Worm (Caenorhabditis elegans) whole organism, L4 larva: ENCODE results near the gene srg-24.

Experiments used
- F37D6.2 ChIP-seq: sonication (generic microtip); optimal IDR thresholded peaks from 2 replicates; lab custom pipeline; 2016; ENCODE audit warnings: mild to moderate bottlenecking, missing genetic modification characterization, missing compliant biosample characterization
- F44E2.7 ChIP-seq: fragments of 200-800 bp; sonication (Bioruptor generic); IDR thresholded peaks from 2 replicates; pipeline ENCODE4 v2.1.2; 2022; ENCODE audit warnings: missing genetic modification characterization, missing compliant biosample characterization
- F49E8.2 ChIP-seq: sonication (generic microtip); optimal IDR thresholded peaks from 2 replicates; lab custom pipeline; 2016; ENCODE audit warnings: missing compliant biosample characterization, mild to moderate bottlenecking, missing genetic modification characterization, borderline replicate concordance
- Y5F2A.4 ChIP-seq: fragments of 200-800 bp; sonication (Bioruptor generic); optimal IDR thresholded peaks from 2 replicates; lab custom pipeline; 2018; ENCODE audit warnings: mild to moderate bottlenecking, missing genetic modification characterization, missing compliant biosample characterization
- arid-1 ChIP-seq: fragments of 200-800 bp; sonication (Bioruptor generic); conservative IDR thresholded peaks from 2 replicates; pipeline ENCODE4 v1.3.6; 2022; ENCODE audit warnings: missing genetic modification reagents, missing genetic modification characterization, missing compliant biosample characterization
- ceh-20 ChIP-seq: fragments of 200-800 bp; sonication (Bioruptor generic); IDR thresholded peaks from 2 replicates; pipeline ENCODE4 v1.3.6; 2022; ENCODE audit warnings: missing genetic modification reagents, missing genetic modification characterization, missing compliant biosample characterization
- ceh-62 ChIP-seq: sonication (generic microtip); optimal IDR thresholded peaks from 2 replicates; lab custom pipeline; 2017; ENCODE audit warnings: missing biosample characterization, missing genetic modification characterization
- ceh-82 ChIP-seq: sonication (generic microtip); optimal IDR thresholded peaks from 2 replicates; lab custom pipeline; 2017; ENCODE audit warnings: missing biosample characterization, missing genetic modification characterization
- cey-2 ChIP-seq: sonication (generic microtip); optimal IDR thresholded peaks from 3 replicates; lab custom pipeline; 2017; ENCODE audit warnings: missing genetic modification characterization, mild to moderate bottlenecking, missing compliant biosample characterization, antibody characterized with exemption, borderline replicate concordance; ENCODE audit not compliant: insufficient read depth
- daf-19 ChIP-seq: fragments of 200-800 bp; sonication (Bioruptor generic); conservative IDR thresholded peaks from 2 replicates; pipeline ENCODE4 v1.3.6; 2022; ENCODE audit warnings: missing genetic modification characterization, missing compliant biosample characterization
- daf-8 ChIP-seq: fragments of 200-800 bp; sonication (Bioruptor generic); IDR thresholded peaks from 2 replicates; pipeline ENCODE4 v1.3.6; 2022; ENCODE audit warnings: missing genetic modification characterization, missing compliant biosample characterization
- dmd-6 ChIP-seq: fragments of 200-800 bp; sonication (Bioruptor generic); IDR thresholded peaks from 2 replicates; pipeline ENCODE4 v1.3.6; 2022; ENCODE audit warnings: missing genetic modification reagents, missing genetic modification characterization, missing compliant biosample characterization
- dpl-1 ChIP-seq: fragments of 150-350 bp; optimal IDR thresholded peaks from 2 replicates; lab custom pipeline; 2014; ENCODE audit warnings: missing biosample characterization, missing genetic modification reagents, missing genetic modification characterization
- egl-43 ChIP-seq: fragments of 200-800 bp; sonication (Bioruptor generic); IDR thresholded peaks from 2 replicates; pipeline ENCODE4 v1.3.6; 2022; ENCODE audit warnings: missing genetic modification reagents, missing genetic modification characterization, missing compliant biosample characterization
- hif-1 ChIP-seq, 2 experiments: sonication (generic microtip); optimal IDR thresholded peaks; 2 replicates each; lab custom pipeline; 2016 to 2017; ENCODE audit warnings: missing compliant biosample characterization in 2 of 2, missing genetic modification characterization in 2 of 2, missing genetic modification reagents in 2 of 2, missing genotype in 2 of 2, mild to moderate bottlenecking in 1 of 2
- hlh-11 ChIP-seq: fragments of 200-800 bp; sonication (Bioruptor generic); optimal IDR thresholded peaks from 2 replicates; lab custom pipeline; 2018; ENCODE audit warnings: mild to moderate bottlenecking, missing genetic modification characterization, missing compliant biosample characterization
- hlh-30 ChIP-seq: sonication (generic microtip); optimal IDR thresholded peaks from 2 replicates; lab custom pipeline; 2017; ENCODE audit warnings: antibody characterized with exemption, mild to moderate bottlenecking, missing genetic modification characterization, missing compliant biosample characterization; ENCODE audit not compliant: insufficient read depth
- jun-1 ChIP-seq: fragments of 150-350 bp; optimal IDR thresholded peaks from 2 replicates; lab custom pipeline; 2014; ENCODE audit warnings: missing biosample characterization, missing genetic modification reagents, missing genetic modification characterization
- lin-13 ChIP-seq: fragments of 150-350 bp; optimal IDR thresholded peaks from 2 replicates; lab custom pipeline; 2014; ENCODE audit warnings: missing biosample characterization, missing genetic modification reagents, missing genetic modification characterization
- lin-38 ChIP-seq: fragments of 200-800 bp; sonication (Bioruptor generic); IDR thresholded peaks from 2 replicates; pipeline ENCODE4 v1.3.6; 2022; ENCODE audit warnings: missing genetic modification reagents, missing genetic modification characterization, missing compliant biosample characterization
- lin-39 ChIP-seq: fragments of 150-350 bp; optimal IDR thresholded peaks from 2 replicates; lab custom pipeline; 2014; ENCODE audit warnings: missing biosample characterization, missing genetic modification reagents, missing genetic modification characterization
- lir-3 ChIP-seq: sonication (generic microtip); optimal IDR thresholded peaks from 2 replicates; lab custom pipeline; 2016; ENCODE audit warnings: mild to moderate bottlenecking, missing genetic modification characterization, missing compliant biosample characterization
- lsy-2 ChIP-seq, 2 experiments: fragments of 150-350 bp in 1 of 2; sonication (generic microtip) in 1 of 2; optimal IDR thresholded peaks; 2 replicates each; lab custom pipeline; 2014 to 2017; ENCODE audit warnings: missing biosample characterization in 2 of 2, missing genetic modification characterization in 2 of 2
- madf-9 ChIP-seq: fragments of 200-800 bp; sonication (Bioruptor generic); conservative IDR thresholded peaks from 2 replicates; pipeline ENCODE4 v1.3.6; 2022; ENCODE audit warnings: missing genetic modification reagents, missing genetic modification characterization, missing compliant biosample characterization
- mdl-1 ChIP-seq, 2 experiments: fragments of 150-350 bp in 1 of 2; sonication (generic microtip) in 1 of 2; optimal IDR thresholded peaks; 2 replicates each; lab custom pipeline; 2014 to 2017; ENCODE audit warnings: missing biosample characterization in 2 of 2, missing genetic modification characterization in 2 of 2
- mdt-29 ChIP-seq: fragments of 200-800 bp; sonication (Bioruptor generic); IDR thresholded peaks from 2 replicates; pipeline ENCODE4 v1.3.6; 2022; ENCODE audit warnings: missing genetic modification reagents, missing genetic modification characterization, missing compliant biosample characterization
- mes-2 ChIP-seq: sonication (generic microtip); optimal IDR thresholded peaks from 2 replicates; lab custom pipeline; 2016; ENCODE audit warnings: missing genotype, mild to moderate bottlenecking, missing genetic modification characterization, missing compliant biosample characterization; ENCODE audit not compliant: poor library complexity, severe bottlenecking
- mxl-2 ChIP-seq: fragments of 200-800 bp; sonication (Bioruptor generic); conservative IDR thresholded peaks from 2 replicates; pipeline ENCODE4 v1.3.6; 2022; ENCODE audit warnings: missing genetic modification reagents, missing genetic modification characterization, missing compliant biosample characterization
- mxl-3 ChIP-seq: fragments of 200-800 bp; sonication (Bioruptor generic); optimal IDR thresholded peaks from 2 replicates; lab custom pipeline; 2018; ENCODE audit warnings: mild to moderate bottlenecking, missing genetic modification characterization, missing compliant biosample characterization
- nhr-102 ChIP-seq: sonication (generic microtip); optimal IDR thresholded peaks from 2 replicates; lab custom pipeline; 2016; ENCODE audit warnings: mild to moderate bottlenecking, missing genetic modification characterization, moderate library complexity, missing compliant biosample characterization
- nhr-111 ChIP-seq: fragments of 200-800 bp; sonication (Bioruptor generic); optimal IDR thresholded peaks from 2 replicates; lab custom pipeline; 2018; ENCODE audit warnings: mild to moderate bottlenecking, missing genetic modification characterization, missing compliant biosample characterization
- nhr-25 ChIP-seq: sonication (generic microtip); optimal IDR thresholded peaks from 2 replicates; lab custom pipeline; 2017; ENCODE audit warnings: missing genetic modification characterization, mild to moderate bottlenecking, missing compliant biosample characterization, antibody characterized with exemption, moderate library complexity, borderline replicate concordance; ENCODE audit not compliant: insufficient read depth
- nhr-6 ChIP-seq: fragments of 150-350 bp; optimal IDR thresholded peaks from 2 replicates; lab custom pipeline; 2014; ENCODE audit warnings: missing biosample characterization, missing genetic modification characterization
- rbr-2 ChIP-seq: sonication (generic microtip); optimal IDR thresholded peaks from 2 replicates; lab custom pipeline; 2016; ENCODE audit warnings: missing genotype, missing genetic modification characterization, missing compliant biosample characterization
- saeg-2 ChIP-seq: fragments of 200-800 bp; sonication (Bioruptor generic); IDR thresholded peaks from 2 replicates; pipeline ENCODE4 v1.3.6; 2022; ENCODE audit warnings: missing genetic modification reagents, missing genetic modification characterization, missing compliant biosample characterization
- sdz-12 ChIP-seq: fragments of 200-800 bp; sonication (Bioruptor generic); optimal IDR thresholded peaks from 2 replicates; lab custom pipeline; 2018; ENCODE audit warnings: mild to moderate bottlenecking, missing genetic modification characterization, missing compliant biosample characterization
- set-16 ChIP-seq: fragments of 200-800 bp; sonication (Bioruptor generic); IDR thresholded peaks from 2 replicates; pipeline ENCODE4 v1.3.6; 2022; ENCODE audit warnings: missing genetic modification reagents, missing genetic modification characterization, missing compliant biosample characterization
- snpc-4 ChIP-seq: fragments of 150-350 bp; optimal IDR thresholded peaks from 2 replicates; lab custom pipeline; 2014; ENCODE audit warnings: missing biosample characterization, missing genetic modification characterization
- spr-1 ChIP-seq: sonication (generic microtip); optimal IDR thresholded peaks from 2 replicates; lab custom pipeline; 2016; ENCODE audit warnings: mild to moderate bottlenecking, missing genetic modification characterization, missing compliant biosample characterization
- tra-1 ChIP-seq: fragments of 200-800 bp; sonication (Bioruptor generic); IDR thresholded peaks from 2 replicates; pipeline ENCODE4 v1.3.6; 2022; ENCODE audit warnings: missing genetic modification reagents, missing genetic modification characterization, missing compliant biosample characterization
- ztf-11 ChIP-seq: fragments of 150-350 bp; optimal IDR thresholded peaks from 2 replicates; lab custom pipeline; 2014; ENCODE audit warnings: missing biosample characterization, missing genetic modification characterization
- ztf-7 ChIP-seq: fragments of 150-350 bp; optimal IDR thresholded peaks from 2 replicates; lab custom pipeline; 2014; ENCODE audit warnings: missing biosample characterization, missing genetic modification characterization

Gene srg-24

ce11 chrII:3062222-3062621 is 38.2 kb downstream of the srg-24 start (continued):
- TF ChIP-seq jun-1 (tag; lab: Kevin White, UChicago) (no peak), mes-2 (tag; lab: Kevin White, UChicago) (peak; percentile 69), snpc-4 (no peak), mdt-29 (GFP tag; lab: Robert Waterston, UW) (peak; percentile 65; the same call in 1 of the 2 replicates), lin-38 (GFP tag; lab: Robert Waterston, UW) (peak; percentile 78), madf-9 (peak; percentile 79), arid-1 (GFP tag; lab: Robert Waterston, UW) (peak; percentile 65), dpl-1 (GFP tag; lab: Kevin White, UChicago) (no peak), spr-1 (tag; lab: Kevin White, UChicago) (no peak), lsy-2 (tag; optimal IDR thresholded peaks at IDR 0.05; lab: Kevin White, UChicago) (peak in 1 of 2 experiments; percentile 56), mxl-2 (GFP tag; lab: Robert Waterston, UW) (no peak), lin-39 (tag; lab: Kevin White, UChicago) (no peak), ztf-11 (tag; lab: Kevin White, UChicago) (no peak), F37D6.2 (no peak), lir-3 (tag; lab: Kevin White, UChicago) (peak; percentile 19), mxl-3 (GFP tag; lab: Kevin White, UChicago) (no peak), nhr-111 (GFP tag; lab: Kevin White, UChicago) (no peak), daf-19 (GFP tag; lab: Robert Waterston, UW) (no peak), nhr-6 (tag; lab: Kevin White, UChicago) (no peak)
- TF ChIP-seq, all 104 proteins: peak for 48

ce11 chrII:3061605-3062004 is 38.8 kb downstream of the srg-24 start:
- TF ChIP-seq saeg-2 (GFP tag; lab: Robert Waterston, UW) (no peak), set-16 (GFP tag; lab: Robert Waterston, UW) (peak; percentile 83), sdz-12 (GFP tag; lab: Kevin White, UChicago) (peak; percentile 19), daf-8 (GFP tag; lab: Robert Waterston, UW) (no peak), Y5F2A.4 (GFP tag; lab: Kevin White, UChicago) (no peak)

ce11 chrII:3060782-3061181 is 39.7 kb downstream of the srg-24 start, which contains the start of gene Y25C1A.6:
Gene Y25C1A.6 (plus strand): TSS chrII:3061082.
- TF ChIP-seq F44E2.7 (no peak), tra-1 (no peak), hlh-30 (tag; lab: Kevin White, UChicago) (no peak)

ce11 chrII:3056266-3056872 is 44.1 kb downstream of the srg-24 start, which contains the start of gene lin-8:
Gene lin-8 (plus strand): TSS chrII:3056822.
- TF ChIP-seq ceh-82 (tag; lab: Kevin White, UChicago): no peak
- peak; percentile 59 for TF ChIP-seq F49E8.2 (tag; lab: Kevin White, UChicago)
- no peak for TF ChIP-seq ceh-20
- TF ChIP-seq ceh-62: no peak
- TF ChIP-seq, all 104 proteins: peak for 1

- TF ChIP-seq nhr-25 (tag; lab: Kevin White, UChicago) (no peak), dmd-6 (peak; percentile 12; the same call in 1 of the 2 replicates), rbr-2 (peak; percentile 49), hlh-11 (tag; lab: Kevin White, UChicago) (peak; percentile 31), hif-1 (tag; optimal IDR thresholded peaks at IDR 0.05; lab: Kevin White, UChicago) (peak in 1 of 2 experiments; percentile 5), F49E8.2 (tag; lab: Kevin White, UChicago) (no peak), ztf-7 (tag; lab: Kevin White, UChicago) (no peak), cey-2 (tag; lab: Kevin White, UChicago) (no peak), nhr-102 (tag; lab: Kevin White, UChicago) (no peak), hlh-30 (tag; lab: Kevin White, UChicago) (peak; percentile 74), spr-1 (tag; lab: Kevin White, UChicago) (peak; percentile 14), mdl-1 (tag; optimal IDR thresholded peaks at IDR 0.05; lab: Kevin White, UChicago) (peak in 1 of 2 experiments; percentile 51), egl-43 (GFP tag; lab: Robert Waterston, UW) (peak; percentile 50; the same call in 1 of the 2 replicates), saeg-2 (GFP tag; lab: Robert Waterston, UW) (no peak), lin-13 (peak; percentile 46)
These were observed 44.9 kb downstream of the srg-24 start for ce11 chrII:3055531-3055930.
